Fruit fly (Drosophila melanogaster): ENCODE results near the gene 5-HT7.

The 5-HT7 gene

dm6 chr3R:30936407-30936806 is 80.3 kb downstream of the 5-HT7 start, which contains the start of gene CG15549:
Gene CG15549 (minus strand): TSS chr3R:30936507.
- TF ChIP-seq foxo (GFP tag; optimal IDR thresholded peaks at IDR 0.05) (no peak), CG9705 (GFP tag; optimal IDR thresholded peaks at IDR 0.05) (no peak), CrebA (GFP tag; optimal IDR thresholded peaks at IDR 0.05; ENCODE audit: borderline replicate concordance) (no peak), Mio (GFP tag; optimal IDR thresholded peaks at IDR 0.05) (no peak), fru (GFP tag; optimal IDR thresholded peaks at IDR 0.05) (no peak), tai (GFP tag; optimal IDR thresholded peaks at IDR 0.05) (no peak), dl (GFP tag; optimal IDR thresholded peaks at IDR 0.05; ENCODE audit: insufficient read depth in 1 of 2, partially characterized antibody in 2 of 2) (no peak), Dfd (GFP tag; optimal IDR thresholded peaks at IDR 0.05) (no peak)

- TF ChIP-seq sage (GFP tag; optimal IDR thresholded peaks at IDR 0.05) (no peak), dmrt93B (GFP tag; optimal IDR thresholded peaks at IDR 0.05) (no peak), brk (GFP tag; optimal IDR thresholded peaks at IDR 0.05) (no peak), OdsH (GFP tag; optimal IDR thresholded peaks at IDR 0.05) (no peak), Hr78 (GFP tag; optimal IDR thresholded peaks at IDR 0.05) (no peak), Jra (GFP tag; optimal IDR thresholded peaks at IDR 0.05) (no peak), sv (GFP tag; optimal IDR thresholded peaks at IDR 0.05) (no peak), jim (GFP tag; optimal IDR thresholded peaks at IDR 0.05) (no peak), CrebA (GFP tag; optimal IDR thresholded peaks at IDR 0.05; ENCODE audit: borderline replicate concordance) (no peak), Mio (GFP tag; optimal IDR thresholded peaks at IDR 0.05) (no peak), Dfd (GFP tag; optimal IDR thresholded peaks at IDR 0.05) (no peak), Hr83 (GFP tag; optimal IDR thresholded peaks at IDR 0.05; ENCODE audit: poor library complexity, severe bottlenecking) (no peak)
Observed at dm6 chr3R:30933894-30934434, 82.7 kb downstream of the 5-HT7 start.

dm6 chr3R:30932092-30932491 is 84.6 kb downstream of the 5-HT7 start:
- peak; percentile 19 for TF ChIP-seq Hr83 (GFP tag; optimal IDR thresholded peaks at IDR 0.05; ENCODE audit: poor library complexity, severe bottlenecking)
- no peak for TF ChIP-seq Rel (GFP tag; optimal IDR thresholded peaks at IDR 0.05)
- TF ChIP-seq Rel (tag; optimal IDR thresholded peaks at IDR 0.05), result no peak

DNA sequence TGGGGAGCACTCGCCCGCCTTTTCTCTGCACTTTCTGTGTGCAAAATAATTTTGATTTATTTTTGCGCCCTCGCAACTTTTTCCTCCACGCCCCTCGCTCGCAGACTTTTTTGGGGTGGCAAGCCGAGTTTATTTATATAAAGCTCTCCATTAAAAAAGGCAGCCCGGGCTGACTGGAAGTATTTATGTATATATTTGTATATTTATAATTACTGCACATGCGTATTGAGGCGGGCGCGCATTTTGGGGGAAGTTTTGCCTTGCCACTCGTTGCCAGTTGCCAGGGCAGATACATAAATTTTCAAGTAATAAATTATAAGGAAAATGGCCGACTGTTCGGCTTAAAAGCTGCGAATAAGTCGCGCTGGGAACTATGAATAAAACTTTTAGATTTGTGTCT is 88.0 kb downstream of the 5-HT7 start:
- no peak for TF ChIP-seq Myc (optimal IDR thresholded peaks at IDR 0.05)
- no peak for TF ChIP-seq psq (GFP tag; optimal IDR thresholded peaks at IDR 0.05)
- TF ChIP-seq usp (GFP tag; optimal IDR thresholded peaks at IDR 0.05), result no peak
- TF ChIP-seq N (GFP tag; optimal IDR thresholded peaks at IDR 0.05), result no peak
- no peak for TF ChIP-seq OdsH (GFP tag; optimal IDR thresholded peaks at IDR 0.05)
- no peak for TF ChIP-seq lola (GFP tag; optimal IDR thresholded peaks at IDR 0.05)
- TF ChIP-seq Abd-B (GFP tag; optimal IDR thresholded peaks at IDR 0.05), result no peak
- no peak for TF ChIP-seq dmrt93B (GFP tag; optimal IDR thresholded peaks at IDR 0.05)
- no peak for TF ChIP-seq CrebA (GFP tag; optimal IDR thresholded peaks at IDR 0.05; ENCODE audit: borderline replicate concordance)
- no peak for TF ChIP-seq tai (GFP tag; optimal IDR thresholded peaks at IDR 0.05)
- TF ChIP-seq GATAd (GFP tag; optimal IDR thresholded peaks at IDR 0.05), result no peak
- TF ChIP-seq woc (GFP tag; optimal IDR thresholded peaks at IDR 0.05), result no peak
- no peak for TF ChIP-seq Mio (GFP tag; optimal IDR thresholded peaks at IDR 0.05)
- TF ChIP-seq Jra (GFP tag; optimal IDR thresholded peaks at IDR 0.05), result no peak
- TF ChIP-seq Hnf4 (GFP tag; optimal IDR thresholded peaks at IDR 0.05), result no peak
- no peak for TF ChIP-seq sv (GFP tag; optimal IDR thresholded peaks at IDR 0.05)
- TF ChIP-seq Rel (GFP tag; optimal IDR thresholded peaks at IDR 0.05), result no peak
- no peak for TF ChIP-seq Rel (tag; optimal IDR thresholded peaks at IDR 0.05)
- no peak for TF ChIP-seq foxo (GFP tag; optimal IDR thresholded peaks at IDR 0.05)
- no peak for TF ChIP-seq Vsx2 (GFP tag; optimal IDR thresholded peaks at IDR 0.05; ENCODE audit: partially characterized antibody)
- no peak for TF ChIP-seq sage (GFP tag; optimal IDR thresholded peaks at IDR 0.05)

dm6 chr3R:30926033-30926432 is 90.6 kb downstream of the 5-HT7 start:
- no peak for TF ChIP-seq h (GFP tag; optimal IDR thresholded peaks at IDR 0.05)
- TF ChIP-seq N (GFP tag; optimal IDR thresholded peaks at IDR 0.05), result no peak
- TF ChIP-seq Rel (GFP tag; optimal IDR thresholded peaks at IDR 0.05), result no peak
- TF ChIP-seq Rel (tag; optimal IDR thresholded peaks at IDR 0.05), result peak; percentile 14

DNA sequence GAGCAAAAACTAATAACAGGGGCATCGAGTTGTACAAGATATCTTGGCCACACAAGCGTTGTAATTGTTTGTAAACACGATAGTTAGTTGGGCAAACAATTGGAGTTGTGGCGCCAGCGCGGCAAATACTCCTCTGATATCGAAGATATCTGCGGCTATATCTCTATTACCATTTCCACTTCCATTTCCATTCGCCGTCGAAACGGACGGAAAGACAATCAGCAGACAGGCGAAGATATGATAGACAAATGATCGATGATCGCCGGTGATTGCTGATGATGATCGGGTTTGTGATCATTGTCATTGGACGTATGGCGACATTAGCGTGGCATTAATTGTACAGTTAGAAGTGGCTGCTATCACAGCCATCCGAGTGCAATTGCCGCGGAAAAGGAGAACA is 91.2 kb downstream of the 5-HT7 start:
- no peak for TF ChIP-seq Sp1 (GFP tag; optimal IDR thresholded peaks at IDR 0.05)

Measured in whole organism, wandering third instar larva.